Worm (Caenorhabditis elegans) whole organism, L1 larva: ENCODE data around the gene T05D4.2.
A peak's percentile ranks its signal among the peaks of the same experiment; 100 is the strongest.

Experiments
- Y116A8C.19 ChIP-seq: sonication (generic microtip); optimal IDR thresholded peaks from 2 replicates; lab custom pipeline; 2016; ENCODE audit warnings: missing compliant biosample characterization, missing genetic modification characterization, borderline replicate concordance
- aha-1 ChIP-seq: fragments of 150-350 bp; optimal IDR thresholded peaks from 2 replicates; lab custom pipeline; 2014; ENCODE audit warnings: missing biosample characterization, missing genetic modification characterization
- aly-2 ChIP-seq: fragments of 150-350 bp; optimal IDR thresholded peaks from 2 replicates; lab custom pipeline; 2014; ENCODE audit warnings: missing biosample characterization, missing genetic modification characterization
- ama-1 ChIP-seq: fragments of 150-350 bp; optimal IDR thresholded peaks from 2 replicates; lab custom pipeline; 2014
- blmp-1 ChIP-seq: fragments of 150-350 bp; optimal IDR thresholded peaks from 2 replicates; lab custom pipeline; 2014; ENCODE audit warnings: missing biosample characterization, missing genetic modification characterization
- ceh-63 ChIP-seq: fragments of 200-800 bp; sonication (Bioruptor generic); optimal IDR thresholded peaks from 2 replicates; lab custom pipeline; 2018; ENCODE audit warnings: mild to moderate bottlenecking, missing genetic modification characterization, missing compliant biosample characterization
- ceh-82 ChIP-seq, 3 experiments: fragments of 150-350 bp in 1 of 3; sonication (generic microtip) in 2 of 3; optimal IDR thresholded peaks; 2 replicates each; lab custom pipeline; 2014 to 2017; ENCODE audit warnings: missing biosample characterization in 3 of 3, missing genetic modification characterization in 3 of 3
- dsc-1 ChIP-seq: sonication (generic microtip); optimal IDR thresholded peaks from 2 replicates; lab custom pipeline; 2016; ENCODE audit warnings: mild to moderate bottlenecking, missing genetic modification characterization, missing compliant biosample characterization
- efl-3 ChIP-seq: fragments of 200-800 bp; sonication (Bioruptor generic); optimal IDR thresholded peaks from 2 replicates; lab custom pipeline; 2018; ENCODE audit warnings: mild to moderate bottlenecking, missing genetic modification characterization, missing compliant biosample characterization
- egl-13 ChIP-seq: sonication (generic microtip); optimal IDR thresholded peaks from 2 replicates; lab custom pipeline; 2016; ENCODE audit warnings: missing genotype, missing genetic modification reagents, missing genetic modification characterization, missing compliant biosample characterization
- elt-2 ChIP-seq: sonication (generic microtip); optimal IDR thresholded peaks from 2 replicates; lab custom pipeline; 2016; ENCODE audit warnings: missing genetic modification characterization, mild to moderate bottlenecking, inconsistent platforms, missing compliant biosample characterization, missing genetic modification reagents
- elt-3 ChIP-seq, 6 experiments: fragments of 150-350 bp in 1 of 6; sonication (generic microtip); optimal IDR thresholded peaks; 2 replicates each; lab custom pipeline; 2017 to 2018; ENCODE audit warnings: missing biosample characterization in 6 of 6, missing genetic modification characterization in 6 of 6, inconsistent platforms in 1 of 6
- fkh-10 ChIP-seq: sonication (generic microtip); optimal IDR thresholded peaks from 2 replicates; lab custom pipeline; 2017; ENCODE audit warnings: missing biosample characterization, missing genetic modification reagents, missing genetic modification characterization
- grh-1 ChIP-seq: fragments of 200-800 bp; sonication (Bioruptor generic); IDR thresholded peaks from 2 replicates; pipeline ENCODE4 v1.3.6; 2022; ENCODE audit warnings: missing genetic modification reagents, missing genetic modification characterization, missing compliant biosample characterization
- hlh-17 ChIP-seq: fragments of 200-800 bp; sonication (Bioruptor generic); optimal IDR thresholded peaks from 2 replicates; lab custom pipeline; 2018; ENCODE audit warnings: missing genetic modification characterization, mild to moderate bottlenecking, missing compliant biosample characterization, moderate library complexity, borderline replicate concordance
- isw-1 ChIP-seq: fragments of 200-800 bp; sonication (Bioruptor generic); IDR thresholded peaks from 2 replicates; pipeline ENCODE4 v1.3.6; 2022; ENCODE audit warnings: missing genetic modification characterization, missing compliant biosample characterization
- lin-35 ChIP-seq, 2 experiments: fragments of 150-350 bp; optimal IDR thresholded peaks; 2 replicates each; lab custom pipeline; 2014; ENCODE audit warnings: missing biosample characterization in 2 of 2, missing genetic modification characterization in 2 of 2, missing genetic modification reagents in 2 of 2
- mab-9 ChIP-seq: fragments of 200-800 bp; sonication (Bioruptor generic); IDR thresholded peaks from 2 replicates; pipeline ENCODE4 v1.3.6; 2022; ENCODE audit warnings: missing genetic modification reagents, missing genetic modification characterization, missing compliant biosample characterization
- mdl-1 ChIP-seq, 2 experiments: fragments of 150-350 bp; optimal IDR thresholded peaks; 2 replicates each; lab custom pipeline; 2014 to 2017; ENCODE audit warnings: missing biosample characterization in 2 of 2, missing genetic modification characterization in 2 of 2, inconsistent platforms in 1 of 2
- mef-2 ChIP-seq: fragments of 150-350 bp; optimal IDR thresholded peaks from 2 replicates; lab custom pipeline; 2014; ENCODE audit warnings: missing biosample characterization, missing genetic modification characterization
- nhr-19 ChIP-seq: fragments of 200-800 bp; sonication (Bioruptor generic); conservative IDR thresholded peaks from 2 replicates; pipeline ENCODE4 v1.3.6; 2022; ENCODE audit warnings: missing genetic modification characterization, missing compliant biosample characterization
- nhr-20 ChIP-seq: sonication (generic microtip); optimal IDR thresholded peaks from 2 replicates; lab custom pipeline; 2016; ENCODE audit warnings: mild to moderate bottlenecking, missing genetic modification characterization, missing compliant biosample characterization
- nhr-237 ChIP-seq: fragments of 150-350 bp; optimal IDR thresholded peaks from 2 replicates; lab custom pipeline; 2014; ENCODE audit warnings: missing biosample characterization, missing genetic modification characterization
- nhr-47 ChIP-seq: sonication (generic microtip); optimal IDR thresholded peaks from 2 replicates; lab custom pipeline; 2016; ENCODE audit warnings: mild to moderate bottlenecking, missing genetic modification characterization, moderate library complexity, missing compliant biosample characterization
- nhr-76 ChIP-seq: sonication (generic microtip); optimal IDR thresholded peaks from 2 replicates; lab custom pipeline; 2017; ENCODE audit warnings: missing biosample characterization, missing genetic modification characterization
- nhr-77 ChIP-seq: fragments of 150-350 bp; optimal IDR thresholded peaks from 2 replicates; lab custom pipeline; 2014; ENCODE audit warnings: missing biosample characterization, missing genetic modification characterization
- nhr-85 ChIP-seq: sonication (generic microtip); peaks from one replicate; lab custom pipeline; 2016; ENCODE audit warnings: missing genetic modification characterization, inconsistent platforms, missing compliant biosample characterization
- pag-3 ChIP-seq: sonication (generic microtip); optimal IDR thresholded peaks from 2 replicates; lab custom pipeline; 2017; ENCODE audit warnings: missing genetic modification characterization, mild to moderate bottlenecking, missing compliant biosample characterization, antibody characterized with exemption, borderline replicate concordance; ENCODE audit not compliant: insufficient read depth
- pax-3 ChIP-seq: fragments of 200-800 bp; sonication (Bioruptor generic); optimal IDR thresholded peaks from 2 replicates; lab custom pipeline; 2018; ENCODE audit warnings: mild to moderate bottlenecking, missing genetic modification characterization, moderate library complexity, missing compliant biosample characterization
- pqm-1 ChIP-seq: sonication (generic microtip); optimal IDR thresholded peaks from 3 replicates; lab custom pipeline; 2017; ENCODE audit warnings: missing biosample characterization, missing genetic modification characterization
- snpc-4 ChIP-seq: fragments of 150-350 bp; optimal IDR thresholded peaks from 2 replicates; lab custom pipeline; 2014; ENCODE audit warnings: missing biosample characterization, missing genetic modification characterization
- snu-23 ChIP-seq: sonication (generic microtip); optimal IDR thresholded peaks from 2 replicates; lab custom pipeline; 2016; ENCODE audit warnings: missing genetic modification characterization, missing compliant biosample characterization
- xbp-1 ChIP-seq: sonication (generic microtip); optimal IDR thresholded peaks from 2 replicates; lab custom pipeline; 2016; ENCODE audit warnings: missing genetic modification characterization, missing compliant biosample characterization
- zag-1 ChIP-seq: fragments of 150-350 bp; optimal IDR thresholded peaks from 2 replicates; lab custom pipeline; 2014; ENCODE audit warnings: missing biosample characterization, missing genetic modification characterization

T05D4.2 gene

DNA sequence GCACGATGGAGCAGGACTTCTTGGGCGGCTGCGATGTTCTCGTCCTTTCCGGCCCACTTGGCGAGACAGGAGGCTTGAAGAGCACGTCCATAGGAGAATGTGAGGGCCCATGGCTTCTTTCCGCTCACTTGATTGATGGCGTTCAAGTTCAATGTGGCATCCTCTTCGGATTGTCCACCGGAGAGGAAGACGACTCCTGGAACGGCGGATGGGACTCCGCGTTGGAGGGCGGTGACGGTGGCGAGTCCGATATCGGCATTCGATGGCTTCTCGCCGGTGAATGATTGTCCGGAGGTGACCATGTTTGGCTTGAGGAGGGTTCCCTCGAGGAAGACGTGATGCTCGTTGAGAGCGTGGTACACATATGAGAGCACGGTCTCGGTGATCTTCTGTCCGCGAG lies 701 bp upstream of the T05D4.2 start:
- TF ChIP-seq ceh-63 (GFP tag; lab: Kevin White, UChicago) (no peak), elt-2 (no peak), pqm-1 (no peak), zag-1 (tag; lab: Kevin White, UChicago) (no peak), aly-2 (tag; lab: Kevin White, UChicago) (no peak), pag-3 (no peak), isw-1 (no peak), grh-1 (GFP tag; lab: Robert Waterston, UW) (no peak), ama-1 (no peak), nhr-237 (no peak), nhr-77 (no peak), efl-3 (GFP tag; lab: Kevin White, UChicago) (no peak), mab-9 (GFP tag; lab: Robert Waterston, UW) (no peak), nhr-19 (GFP tag; lab: Robert Waterston, UW) (no peak), hlh-17 (GFP tag; lab: Kevin White, UChicago) (no peak), egl-13 (tag; lab: Kevin White, UChicago) (no peak)
- TF ChIP-seq, all 84 proteins: peak for 0

DNA sequence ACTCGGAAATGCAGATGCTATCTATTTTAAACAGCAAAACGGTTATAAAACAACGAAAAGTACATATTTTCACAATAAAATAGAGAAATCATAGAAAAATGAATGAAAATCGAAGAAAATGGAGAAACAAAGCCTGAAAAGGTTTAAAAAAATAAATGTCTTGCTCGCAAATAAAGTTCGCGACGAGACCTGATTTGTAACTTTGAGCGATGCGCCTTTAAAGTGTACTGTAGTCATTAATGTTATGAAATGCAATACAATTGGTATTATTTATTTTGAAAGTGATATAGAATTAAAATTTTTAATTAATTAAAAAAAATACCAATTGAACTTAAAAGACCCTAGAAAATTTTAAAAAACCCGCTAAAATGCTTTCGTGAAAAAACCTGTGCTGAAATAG lies 1.6 kb downstream of the T05D4.2 start:
- TF ChIP-seq nhr-76 (tag; lab: Kevin White, UChicago) (no peak), lin-35 (GFP tag; optimal IDR thresholded peaks at IDR 0.05; lab: Kevin White, UChicago) (no peak), aha-1 (tag; lab: Kevin White, UChicago) (no peak), nhr-20 (tag; lab: Kevin White, UChicago) (no peak), mef-2 (tag; lab: Kevin White, UChicago) (no peak), dsc-1 (tag; lab: Kevin White, UChicago) (no peak), xbp-1 (tag; lab: Kevin White, UChicago) (no peak), pax-3 (tag; lab: Kevin White, UChicago) (no peak), mdl-1 (tag; optimal IDR thresholded peaks at IDR 0.05; lab: Kevin White, UChicago) (no peak), Y116A8C.19 (no peak), snpc-4 (tag; lab: Kevin White, UChicago) (no peak)

ce11 chrIII:13560715-13561114 lies 2.2 kb downstream of the T05D4.2 start:
- TF ChIP-seq blmp-1 (peak; percentile 99), elt-3 (tag; optimal IDR thresholded peaks at IDR 0.05; lab: Kevin White, UChicago) (peak in 1 of 6 experiments; percentile 44), nhr-85 (peak; percentile 71), ceh-82 (tag; optimal IDR thresholded peaks at IDR 0.05; lab: Kevin White, UChicago) (no peak)
- TF ChIP-seq, all 84 proteins: peak for 3

ce11 chrIII:13556039-13556438 lies 6.8 kb downstream of the T05D4.2 start:
- TF ChIP-seq blmp-1 (peak; percentile 80), elt-3 (tag; optimal IDR thresholded peaks at IDR 0.05; lab: Kevin White, UChicago) (peak in 1 of 6 experiments; percentile 33), Y116A8C.19 (no peak), nhr-85 (peak; percentile 58), nhr-47 (tag; lab: Kevin White, UChicago) (no peak), snu-23 (GFP tag; lab: Kevin White, UChicago) (peak; percentile 5), ceh-63 (GFP tag; lab: Kevin White, UChicago) (no peak), lin-35 (GFP tag; optimal IDR thresholded peaks at IDR 0.05; lab: Kevin White, UChicago) (peak in 1 of 2 experiments; percentile 24)

DNA sequence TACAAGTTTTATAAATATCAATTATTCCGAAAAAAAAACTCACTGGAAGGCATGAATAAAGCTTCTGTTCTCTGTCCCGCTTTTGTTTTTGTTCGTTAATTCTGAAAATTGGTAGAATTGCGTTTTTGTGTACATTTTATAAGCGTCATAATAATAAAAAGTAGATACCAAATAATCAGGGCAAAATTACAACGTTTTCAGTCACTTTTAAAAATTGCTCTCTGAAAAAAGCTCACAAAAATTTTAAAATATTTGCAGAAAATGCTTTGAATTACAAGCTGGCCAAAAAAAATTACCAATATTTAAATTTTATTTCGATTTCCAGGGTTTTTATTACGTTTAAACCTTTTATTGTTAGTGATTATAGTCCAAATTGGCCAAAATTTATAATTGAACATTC lies 7.6 kb downstream of the T05D4.2 start, which contains the start of gene scav-2:
Gene scav-2, minus strand, starts transcription at position 101 of the 400 bp plus-strand sequence.
- no peak for TF ChIP-seq fkh-10
